Fruit fly (Drosophila melanogaster) whole organism, prepupa: Measurements from ENCODE around the gene ssp6.

Experiments used
- Blimp-1 ChIP-seq: fragments of 200-800 bp; sonication (Bioruptor generic); optimal IDR thresholded peaks from 3 replicates; lab custom pipeline; 2017; ENCODE audit warnings: missing biosample characterization, missing genetic modification characterization, mild to moderate bottlenecking, moderate library complexity, missing genetic modification reagents
- CG10669 ChIP-seq: fragments of 200-800 bp; sonication (Bioruptor generic); optimal IDR thresholded peaks from 3 replicates; lab custom pipeline; 2018; ENCODE audit warnings: missing biosample characterization, mild to moderate bottlenecking, missing genetic modification characterization, moderate library complexity
- CG11762 ChIP-seq: fragments of 200-800 bp; sonication (Bioruptor generic); optimal IDR thresholded peaks from 3 replicates; lab custom pipeline; 2016; ENCODE audit warnings: missing biosample characterization, missing genetic modification characterization; ENCODE audit not compliant: insufficient read depth
- CG11902 ChIP-seq: fragments of 200-800 bp; sonication (Bioruptor generic); optimal IDR thresholded peaks from 3 replicates; lab custom pipeline; 2016; ENCODE audit warnings: missing biosample characterization, missing genetic modification characterization
- CG16779 ChIP-seq: fragments of 200-800 bp; sonication (Bioruptor generic); optimal IDR thresholded peaks from 3 replicates; lab custom pipeline; 2017; ENCODE audit warnings: missing biosample characterization, mild to moderate bottlenecking, missing genetic modification characterization
- CG31627 ChIP-seq: fragments of 200-800 bp; sonication (Bioruptor generic); optimal IDR thresholded peaks from 3 replicates; lab custom pipeline; 2016; ENCODE audit warnings: missing biosample characterization, missing genetic modification characterization
- CG3919 ChIP-seq: fragments of 200-800 bp; sonication (Bioruptor generic); optimal IDR thresholded peaks from 3 replicates; lab custom pipeline; 2016; ENCODE audit warnings: missing biosample characterization, missing genetic modification characterization
- CG6808 ChIP-seq: fragments of 200-800 bp; sonication (Bioruptor generic); optimal IDR thresholded peaks from 3 replicates; lab custom pipeline; 2017; ENCODE audit warnings: missing biosample characterization, missing genetic modification characterization, mild to moderate bottlenecking, moderate library complexity, missing genetic modification reagents
- CG6854 ChIP-seq: fragments of 200-800 bp; sonication (Bioruptor generic); optimal IDR thresholded peaks from 2 replicates; lab custom pipeline; 2017; ENCODE audit warnings: missing biosample characterization, mild to moderate bottlenecking, missing genetic modification characterization
- CG7368 ChIP-seq: fragments of 200-800 bp; sonication (Bioruptor generic); optimal IDR thresholded peaks from 3 replicates; lab custom pipeline; 2016; ENCODE audit warnings: missing biosample characterization, missing genetic modification characterization
- CG8119 ChIP-seq: fragments of 200-800 bp; sonication (Bioruptor generic); IDR thresholded peaks from 3 replicates; pipeline ENCODE4 v1.3.6; 2022; ENCODE audit warnings: missing biosample characterization, missing genetic modification characterization
- CG8632 ChIP-seq: fragments of 200-800 bp; sonication (Bioruptor generic); optimal IDR thresholded peaks from 3 replicates; lab custom pipeline; 2016; ENCODE audit warnings: missing biosample characterization, missing genetic modification characterization
- Eip75B ChIP-seq: fragments of 200-800 bp; sonication (Bioruptor generic); optimal IDR thresholded peaks from 3 replicates; lab custom pipeline; 2016; ENCODE audit warnings: missing biosample characterization, missing genetic modification characterization
- Eip78C ChIP-seq: fragments of 200-800 bp; sonication (Bioruptor generic); peaks from one replicate; lab custom pipeline; 2016; ENCODE audit warnings: missing biosample characterization, missing genetic modification characterization
- Eip93F ChIP-seq: fragments of 200-800 bp; sonication (Bioruptor generic); optimal IDR thresholded peaks from 2 replicates; lab custom pipeline; 2016; ENCODE audit warnings: missing biosample characterization, mild to moderate bottlenecking, missing genetic modification characterization
- Ets21C ChIP-seq: fragments of 200-800 bp; sonication (Bioruptor generic); optimal IDR thresholded peaks from 3 replicates; lab custom pipeline; 2016; ENCODE audit warnings: missing biosample characterization, missing genetic modification characterization
- Ets96B ChIP-seq: fragments of 200-800 bp; optimal IDR thresholded peaks from 2 replicates; lab custom pipeline; 2019; ENCODE audit warnings: missing biosample characterization, mild to moderate bottlenecking, missing genetic modification characterization, moderate library complexity
- Gug ChIP-seq: fragments of 200-800 bp; sonication (Bioruptor generic); IDR thresholded peaks from 2 replicates; pipeline ENCODE4 v1.3.6; 2022; ENCODE audit warnings: missing biosample characterization, missing genetic modification characterization
- Hr38 ChIP-seq: sonication (Bioruptor generic); optimal IDR thresholded peaks from 2 replicates; lab custom pipeline; 2016; ENCODE audit warnings: missing biosample characterization, missing genetic modification characterization
- Lpt ChIP-seq: fragments of 200-800 bp; sonication (Bioruptor generic); optimal IDR thresholded peaks from 3 replicates; lab custom pipeline; 2016; ENCODE audit warnings: missing biosample characterization, missing genetic modification characterization
- Smox ChIP-seq: fragments of 200-800 bp; sonication (Bioruptor generic); optimal IDR thresholded peaks from 3 replicates; lab custom pipeline; 2016; ENCODE audit warnings: missing biosample characterization, missing genetic modification characterization
- Sox102F ChIP-seq: fragments of 200-800 bp; sonication (Bioruptor generic); optimal IDR thresholded peaks from 2 replicates; lab custom pipeline; 2016; ENCODE audit warnings: missing biosample characterization, mild to moderate bottlenecking, missing genetic modification characterization
- Sox15 ChIP-seq: fragments of 200-800 bp; sonication (Bioruptor generic); optimal IDR thresholded peaks from 3 replicates; lab custom pipeline; 2016; ENCODE audit warnings: missing biosample characterization, missing genetic modification characterization
- acj6 ChIP-seq: fragments of 200-800 bp; sonication (Bioruptor generic); optimal IDR thresholded peaks from 3 replicates; lab custom pipeline; 2016; ENCODE audit warnings: missing biosample characterization, missing genetic modification characterization
- cyc ChIP-seq: fragments of 200-800 bp; sonication (Bioruptor generic); optimal IDR thresholded peaks from 3 replicates; lab custom pipeline; 2016; ENCODE audit warnings: missing biosample characterization, missing genetic modification characterization
- dac ChIP-seq: fragments of 200-800 bp; sonication (Bioruptor generic); optimal IDR thresholded peaks from 2 replicates; lab custom pipeline; 2017; ENCODE audit warnings: missing biosample characterization, mild to moderate bottlenecking, missing genetic modification characterization
- dsx ChIP-seq: fragments of 200-800 bp; optimal IDR thresholded peaks from 3 replicates; lab custom pipeline; 2019; ENCODE audit warnings: missing biosample characterization, mild to moderate bottlenecking, missing genetic modification characterization, moderate library complexity; ENCODE audit not compliant: poor library complexity, severe bottlenecking
- esn ChIP-seq: fragments of 200-800 bp; sonication (Bioruptor generic); optimal IDR thresholded peaks from 2 replicates; lab custom pipeline; 2016; ENCODE audit warnings: missing biosample characterization, mild to moderate bottlenecking, missing genetic modification characterization, moderate library complexity
- fd85E ChIP-seq: fragments of 200-800 bp; sonication (Bioruptor generic); optimal IDR thresholded peaks from 3 replicates; lab custom pipeline; 2016; ENCODE audit warnings: missing biosample characterization, missing genetic modification characterization
- fkh ChIP-seq: fragments of 200-800 bp; sonication (Bioruptor generic); optimal IDR thresholded peaks from 3 replicates; lab custom pipeline; 2017; ENCODE audit warnings: missing biosample characterization, mild to moderate bottlenecking, missing genetic modification characterization, moderate library complexity
- lz ChIP-seq: fragments of 200-800 bp; sonication (Bioruptor generic); optimal IDR thresholded peaks from 3 replicates; lab custom pipeline; 2016; ENCODE audit warnings: missing biosample characterization, missing genetic modification characterization
- salr ChIP-seq, 2 experiments: fragments of 200-800 bp; sonication (Bioruptor generic); optimal IDR thresholded peaks; 3 replicates each; lab custom pipeline; 2016 to 2018; ENCODE audit warnings: missing biosample characterization in 2 of 2, missing genetic modification characterization in 2 of 2, mild to moderate bottlenecking in 1 of 2
- spab ChIP-seq: fragments of 200-800 bp; sonication (Bioruptor generic); optimal IDR thresholded peaks from 2 replicates; lab custom pipeline; 2017; ENCODE audit warnings: missing biosample characterization, mild to moderate bottlenecking, missing genetic modification characterization, missing genetic modification reagents

Gene ssp6

dm6 chr3L:6125409-6125689 is 48.8 kb downstream of the ssp6 start:
- no peak for TF ChIP-seq salr (GFP tag; optimal IDR thresholded peaks at IDR 0.05; lab: Kevin White, UChicago)
- no peak for TF ChIP-seq CG16779
- TF ChIP-seq Eip78C (GFP tag; lab: Kevin White, UChicago) = no peak
- no peak for TF ChIP-seq esn (GFP tag; lab: Kevin White, UChicago)
- no peak for TF ChIP-seq Gug (GFP tag; lab: Robert Waterston, UW)
- TF ChIP-seq Ets21C (GFP tag; lab: Kevin White, UChicago) = no peak
- TF ChIP-seq Eip75B (GFP tag; lab: Kevin White, UChicago) = no peak
- TF ChIP-seq CG7368 (GFP tag; lab: Kevin White, UChicago) = no peak
- no peak for TF ChIP-seq fkh (GFP tag; lab: Kevin White, UChicago)
- TF ChIP-seq CG31627 (GFP tag; lab: Kevin White, UChicago) = no peak
- TF ChIP-seq spab = no peak
- TF ChIP-seq Lpt = no peak
- no peak for TF ChIP-seq CG10669 (GFP tag; lab: Kevin White, UChicago)
- TF ChIP-seq Blimp-1 = no peak
- no peak for TF ChIP-seq Eip93F
- no peak for TF ChIP-seq Smox (GFP tag; lab: Kevin White, UChicago)
- no peak for TF ChIP-seq CG3919 (GFP tag; lab: Kevin White, UChicago)
- TF ChIP-seq Hr38 (GFP tag; lab: Kevin White, UChicago) = no peak

dm6 chr3L:6129591-6129990 is 53.1 kb downstream of the ssp6 start:
- TF ChIP-seq Ets96B (no peak), cyc (GFP tag; lab: Kevin White, UChicago) (no peak), CG6808 (GFP tag; lab: Kevin White, UChicago) (no peak), Eip75B (GFP tag; lab: Kevin White, UChicago) (no peak), lz (GFP tag; lab: Kevin White, UChicago) (no peak), CG8119 (GFP tag; lab: Robert Waterston, UW) (no peak), Smox (GFP tag; lab: Kevin White, UChicago) (no peak), Sox15 (GFP tag; lab: Kevin White, UChicago) (no peak), dsx (GFP tag; lab: Kevin White, UChicago) (no peak), dac (GFP tag; lab: Kevin White, UChicago) (no peak), fd85E (no peak), CG8632 (no peak), CG11902 (GFP tag; lab: Kevin White, UChicago) (no peak), Ets21C (GFP tag; lab: Kevin White, UChicago) (no peak), CG6854 (GFP tag; lab: Kevin White, UChicago) (no peak)

dm6 chr3L:6130944-6131343 is 54.4 kb downstream of the ssp6 start, which contains the start of gene Lcp65Ag3:
TSS of gene Lcp65Ag3 (minus strand) at chr3L:6130989.
- TF ChIP-seq Sox102F (GFP tag; lab: Kevin White, UChicago) = no peak
- TF ChIP-seq acj6 = no peak
- TF ChIP-seq CG11762 = no peak
- TF ChIP-seq Ets21C (GFP tag; lab: Kevin White, UChicago) = no peak
- no peak for TF ChIP-seq esn (GFP tag; lab: Kevin White, UChicago)
- TF ChIP-seq Lpt = no peak
- no peak for TF ChIP-seq fd85E
- TF ChIP-seq, all 60 proteins: peak for 0

DNA sequence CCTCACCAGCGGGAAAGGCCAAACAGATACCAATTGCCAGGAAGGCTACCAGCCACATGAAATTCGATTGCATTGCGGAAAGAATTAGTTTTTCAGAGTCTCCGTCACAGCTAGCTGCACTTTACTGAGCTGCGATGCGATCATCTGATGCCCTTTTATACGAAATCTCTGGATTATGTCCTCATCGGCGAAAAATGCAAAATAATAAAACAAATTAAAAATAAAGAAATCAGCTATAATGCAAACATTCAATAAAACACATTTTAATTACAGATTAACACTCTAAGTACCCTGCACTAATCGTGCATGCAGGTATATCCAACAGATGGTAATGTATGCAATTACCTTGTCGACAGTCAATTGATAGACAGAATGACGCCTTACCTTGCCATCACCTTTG is 55.5 kb downstream of the ssp6 start, which contains the start of gene Cpr65Au:
Gene Cpr65Au, minus strand, starts transcription at position 101 of the 400 bp plus-strand sequence.
- no peak for TF ChIP-seq Gug (GFP tag; lab: Robert Waterston, UW)
- TF ChIP-seq, all 60 proteins: peak for 0
